Fruit fly (Drosophila melanogaster): ENCODE results near the gene CG17777.

The CG17777 gene

DNA sequence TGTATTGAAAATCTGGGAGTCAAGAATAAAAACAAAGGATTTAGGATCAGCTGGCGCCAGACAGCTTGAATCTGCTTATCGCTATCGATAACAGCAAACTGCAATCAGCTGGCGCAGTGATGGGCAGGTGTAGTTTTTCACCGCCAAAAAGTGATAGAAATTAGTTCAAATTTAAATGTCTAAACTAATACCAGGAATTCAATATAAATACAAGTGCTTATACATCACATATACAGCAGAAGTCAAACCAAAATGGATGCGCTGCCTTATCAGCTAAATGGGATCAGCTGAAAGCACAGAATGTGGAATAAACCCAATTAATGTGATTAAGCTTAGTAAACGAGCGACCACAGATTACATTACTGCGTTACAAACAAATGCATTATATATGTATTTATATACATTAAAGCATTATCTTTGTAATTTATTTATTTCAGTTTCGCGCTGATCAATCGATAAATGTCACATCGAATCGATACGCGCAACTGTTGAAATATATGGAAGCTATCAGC lies 5.8 kb upstream of the CG17777 start, which contains the start of gene pn:
TSS of gene pn (plus strand) at position 462 of the 512 bp plus-strand sequence.
- TF ChIP-seq CG7045 (GFP tag; optimal IDR thresholded peaks at IDR 0.05), result no peak
- no peak for TF ChIP-seq ovo (GFP tag; optimal IDR thresholded peaks at IDR 0.05)
- TF ChIP-seq cnc (optimal IDR thresholded peaks at IDR 0.05), result no peak
- peak; percentile 6 for TF ChIP-seq bab1 (GFP tag; optimal IDR thresholded peaks at IDR 0.05)
- peak; percentile 31 for TF ChIP-seq tj (GFP tag; optimal IDR thresholded peaks at IDR 0.05)
- TF ChIP-seq CG5204 (GFP tag; optimal IDR thresholded peaks at IDR 0.05), result no peak
- TF ChIP-seq toe (GFP tag; optimal IDR thresholded peaks at IDR 0.05), result no peak
- TF ChIP-seq cic (GFP tag; optimal IDR thresholded peaks at IDR 0.05), result peak; percentile 14
- peak; percentile 41 for TF ChIP-seq CG11617 (GFP tag; optimal IDR thresholded peaks at IDR 0.05)
- no peak for TF ChIP-seq kay (GFP tag; ENCODE audit: borderline replicate concordance)
- no peak for TF ChIP-seq Crg-1 (GFP tag; optimal IDR thresholded peaks at IDR 0.05)
- peak; percentile 33 for TF ChIP-seq Mnt (GFP tag; optimal IDR thresholded peaks at IDR 0.05)

DNA sequence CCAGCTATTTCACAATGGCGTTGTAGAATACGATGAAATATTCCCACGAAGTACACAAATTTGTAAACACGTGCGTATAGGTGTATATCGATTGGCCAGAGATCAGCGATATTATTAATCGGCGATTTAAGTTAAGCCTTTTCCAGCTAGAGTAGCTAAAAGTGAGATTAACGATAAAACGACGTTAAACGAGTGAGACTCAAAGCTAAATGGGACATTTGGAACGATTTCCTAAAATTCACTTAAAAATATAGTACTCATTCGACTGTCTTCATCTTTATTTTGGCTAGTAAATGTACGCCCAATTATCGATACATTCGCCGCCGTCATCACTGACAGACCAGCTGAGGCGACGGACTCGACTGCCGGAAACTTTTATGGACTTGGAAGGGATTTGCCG lies 2.1 kb upstream of the CG17777 start, which contains the start of the genes Nmd3 and CG17776:
TSS of gene Nmd3 (minus strand) at position 106 of the 400 bp plus-strand sequence.
TSS of gene CG17776 (plus strand) at position 163 of the 400 bp plus-strand sequence.
- peak; percentile 45 for TF ChIP-seq bab1 (GFP tag; optimal IDR thresholded peaks at IDR 0.05)
- TF ChIP-seq tj (GFP tag; optimal IDR thresholded peaks at IDR 0.05), result peak; percentile 10
- TF ChIP-seq CG11617 (GFP tag; optimal IDR thresholded peaks at IDR 0.05), result peak; percentile 5
- no peak for TF ChIP-seq Crg-1 (GFP tag; optimal IDR thresholded peaks at IDR 0.05)
- no peak for TF ChIP-seq ovo (GFP tag; optimal IDR thresholded peaks at IDR 0.05)
- TF ChIP-seq CG7045 (GFP tag; optimal IDR thresholded peaks at IDR 0.05), result no peak
- peak; percentile 13 for TF ChIP-seq cic (GFP tag; optimal IDR thresholded peaks at IDR 0.05)
- TF ChIP-seq CG33017 (tag; optimal IDR thresholded peaks at IDR 0.05), result no peak
- no peak for TF ChIP-seq toe (GFP tag; optimal IDR thresholded peaks at IDR 0.05)
- peak; percentile 24 for TF ChIP-seq CG7101 (tag; optimal IDR thresholded peaks at IDR 0.05)
- TF ChIP-seq Mnt (GFP tag; optimal IDR thresholded peaks at IDR 0.05), result peak; percentile 99

DNA sequence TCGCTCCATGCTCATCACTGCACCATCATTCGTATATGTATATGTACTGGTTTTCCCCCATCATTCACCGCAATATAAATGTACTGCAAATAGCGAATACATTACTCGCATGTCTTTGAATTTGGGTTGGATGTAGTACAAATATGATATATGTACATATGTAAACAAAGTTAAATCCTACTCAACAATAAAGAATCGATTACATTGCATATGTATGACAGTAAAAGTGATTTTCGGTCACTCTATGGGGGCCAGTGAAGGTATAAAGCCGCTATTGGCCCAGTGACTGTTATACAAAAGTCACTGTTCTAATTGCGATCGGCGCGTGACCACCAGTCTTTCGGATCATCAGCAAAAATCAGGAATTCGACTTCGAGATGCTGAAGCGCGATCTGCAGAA lies 865 bp downstream of the CG17777 start, which contains the start of gene CG3457:
TSS of gene CG3457 (plus strand) at position 301 of the 400 bp plus-strand sequence.
- TF ChIP-seq pad (GFP tag; optimal IDR thresholded peaks at IDR 0.05) (peak; percentile 15), CG14711 (tag; optimal IDR thresholded peaks at IDR 0.05) (no peak)

DNA sequence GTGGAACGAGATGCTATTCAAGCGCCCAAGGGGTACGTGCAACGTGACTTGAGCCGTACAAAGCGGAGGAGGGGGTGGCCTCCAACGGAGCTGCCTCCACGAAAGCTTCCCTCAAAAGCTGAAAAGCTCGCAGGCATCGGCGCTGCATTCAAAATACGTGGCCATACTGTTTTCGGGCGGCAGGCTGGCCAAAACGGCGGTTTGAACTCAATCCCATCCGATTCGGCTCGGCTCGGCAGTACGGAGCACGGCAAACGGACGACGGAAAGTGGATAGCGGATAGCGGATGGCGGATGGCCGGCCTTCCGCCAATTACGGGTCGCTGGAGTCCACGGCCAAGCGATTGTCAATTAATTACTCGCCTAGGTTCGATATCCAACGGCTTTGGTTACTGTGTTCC lies 2.2 kb downstream of the CG17777 start, which contains the start of gene Mct1:
TSS of gene Mct1 (plus strand) at position 301 of the 400 bp plus-strand sequence.
- TF ChIP-seq toe (GFP tag; optimal IDR thresholded peaks at IDR 0.05) (no peak), CG7101 (tag; optimal IDR thresholded peaks at IDR 0.05) (no peak), pad (GFP tag; optimal IDR thresholded peaks at IDR 0.05) (no peak), Hr96 (GFP tag; optimal IDR thresholded peaks at IDR 0.05) (no peak), CG1620 (GFP tag; optimal IDR thresholded peaks at IDR 0.05) (no peak), cic (GFP tag; optimal IDR thresholded peaks at IDR 0.05) (no peak), Clk (GFP tag; optimal IDR thresholded peaks at IDR 0.05) (no peak), Crg-1 (GFP tag; optimal IDR thresholded peaks at IDR 0.05) (no peak), tj (GFP tag; optimal IDR thresholded peaks at IDR 0.05) (no peak), kay (GFP tag; ENCODE audit: borderline replicate concordance) (no peak), ovo (GFP tag; optimal IDR thresholded peaks at IDR 0.05) (no peak), bab1 (GFP tag; optimal IDR thresholded peaks at IDR 0.05) (no peak), CG5204 (GFP tag; optimal IDR thresholded peaks at IDR 0.05) (no peak), CG33017 (tag; optimal IDR thresholded peaks at IDR 0.05) (no peak), cnc (optimal IDR thresholded peaks at IDR 0.05) (no peak), CG14711 (tag; optimal IDR thresholded peaks at IDR 0.05) (no peak)

DNA sequence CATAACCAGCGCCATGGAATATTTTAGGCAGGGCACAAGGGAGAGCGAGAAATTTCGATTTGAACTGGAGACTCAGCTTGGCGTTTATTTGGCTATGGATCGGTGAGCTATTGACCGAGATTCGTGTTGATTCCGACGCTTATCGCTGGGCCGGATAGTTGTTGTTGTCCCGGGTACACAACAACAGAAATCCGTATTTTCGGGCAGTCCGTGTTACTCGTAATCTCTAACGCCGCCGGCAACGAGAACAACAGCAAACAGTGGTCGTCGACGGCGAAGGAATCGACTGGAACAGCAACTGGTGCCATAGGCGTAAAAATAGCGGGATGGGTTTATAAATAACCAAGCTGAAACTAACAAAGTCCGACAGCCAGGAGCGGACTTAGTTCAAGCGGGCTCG lies 5.2 kb downstream of the CG17777 start:
- TF ChIP-seq bab1 (GFP tag; optimal IDR thresholded peaks at IDR 0.05) (no peak), CG11617 (GFP tag; optimal IDR thresholded peaks at IDR 0.05) (no peak), CG12768 (GFP tag; optimal IDR thresholded peaks at IDR 0.05) (no peak), cic (GFP tag; optimal IDR thresholded peaks at IDR 0.05) (no peak), CG7045 (GFP tag; optimal IDR thresholded peaks at IDR 0.05) (no peak), Crg-1 (GFP tag; optimal IDR thresholded peaks at IDR 0.05) (no peak), ovo (GFP tag; optimal IDR thresholded peaks at IDR 0.05) (no peak), toe (GFP tag; optimal IDR thresholded peaks at IDR 0.05) (no peak), cnc (optimal IDR thresholded peaks at IDR 0.05) (no peak), Hr96 (GFP tag; optimal IDR thresholded peaks at IDR 0.05) (no peak)

DNA sequence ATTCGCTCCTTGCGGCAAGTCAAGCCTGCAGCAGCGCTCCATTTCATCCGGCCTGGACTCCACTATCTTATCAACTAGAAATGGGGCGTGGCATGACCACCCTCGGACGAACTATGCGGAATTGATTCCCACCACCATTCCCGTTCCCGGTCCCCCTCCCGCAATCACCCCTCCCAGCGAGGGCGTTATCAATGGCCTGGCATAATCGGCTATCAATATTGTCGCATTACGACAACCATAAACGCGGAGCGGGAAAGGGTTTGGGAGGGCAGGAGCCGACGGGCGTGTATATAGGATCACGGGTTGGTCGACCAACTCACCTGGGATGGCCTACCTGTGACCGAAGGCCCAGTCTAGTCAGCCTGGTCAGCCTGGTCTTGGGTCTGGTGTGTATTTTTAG lies 6.5 kb downstream of the CG17777 start:
- no peak for TF ChIP-seq cnc (optimal IDR thresholded peaks at IDR 0.05)
- no peak for TF ChIP-seq CG7045 (GFP tag; optimal IDR thresholded peaks at IDR 0.05)
- TF ChIP-seq toe (GFP tag; optimal IDR thresholded peaks at IDR 0.05), result no peak
- TF ChIP-seq tj (GFP tag; optimal IDR thresholded peaks at IDR 0.05), result no peak
- TF ChIP-seq ovo (GFP tag; optimal IDR thresholded peaks at IDR 0.05), result no peak
- no peak for TF ChIP-seq pad (GFP tag; optimal IDR thresholded peaks at IDR 0.05)
- TF ChIP-seq bab1 (GFP tag; optimal IDR thresholded peaks at IDR 0.05), result no peak
- no peak for TF ChIP-seq Crg-1 (GFP tag; optimal IDR thresholded peaks at IDR 0.05)
- TF ChIP-seq CG14711 (tag; optimal IDR thresholded peaks at IDR 0.05), result no peak
- TF ChIP-seq CG12768 (GFP tag; optimal IDR thresholded peaks at IDR 0.05), result no peak
- no peak for TF ChIP-seq CG5204 (GFP tag; optimal IDR thresholded peaks at IDR 0.05)
- TF ChIP-seq CG1620 (GFP tag; optimal IDR thresholded peaks at IDR 0.05), result no peak

DNA sequence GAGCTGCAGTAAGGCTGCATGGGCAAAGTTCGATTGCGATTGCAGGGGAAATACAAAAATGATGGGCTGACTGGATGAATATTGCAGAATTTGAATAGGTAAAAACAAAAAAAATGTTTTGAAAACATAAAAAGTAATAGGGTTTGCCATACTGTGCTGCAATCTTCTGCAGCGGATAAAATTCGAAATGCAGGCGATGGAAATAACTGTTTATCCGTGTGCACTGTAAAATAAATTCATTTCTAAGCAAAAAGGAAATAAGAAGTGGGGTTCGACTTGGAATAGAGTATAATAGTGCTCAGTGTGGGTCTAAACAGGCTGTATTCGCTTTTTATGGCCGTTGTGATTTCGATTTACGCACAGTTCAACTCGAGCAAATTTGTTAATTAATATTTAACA lies 7.2 kb downstream of the CG17777 start, which contains the start of gene CG14053:
TSS of gene CG14053 (minus strand) at position 101 of the 399 bp plus-strand sequence.
- no peak for TF ChIP-seq ovo (GFP tag; optimal IDR thresholded peaks at IDR 0.05)
- TF ChIP-seq cic (GFP tag; optimal IDR thresholded peaks at IDR 0.05), result no peak
- no peak for TF ChIP-seq kay (GFP tag; ENCODE audit: borderline replicate concordance)
- no peak for TF ChIP-seq CG14711 (tag; optimal IDR thresholded peaks at IDR 0.05)
- no peak for TF ChIP-seq pad (GFP tag; optimal IDR thresholded peaks at IDR 0.05)
- TF ChIP-seq Clk (GFP tag; optimal IDR thresholded peaks at IDR 0.05), result no peak
- TF ChIP-seq CG11617 (GFP tag; optimal IDR thresholded peaks at IDR 0.05), result no peak
- no peak for TF ChIP-seq CG7101 (tag; optimal IDR thresholded peaks at IDR 0.05)
- no peak for TF ChIP-seq bab1 (GFP tag; optimal IDR thresholded peaks at IDR 0.05)
- no peak for TF ChIP-seq CG33017 (tag; optimal IDR thresholded peaks at IDR 0.05)
- no peak for TF ChIP-seq Hr96 (GFP tag; optimal IDR thresholded peaks at IDR 0.05)
- no peak for TF ChIP-seq CG7045 (GFP tag; optimal IDR thresholded peaks at IDR 0.05)
- no peak for TF ChIP-seq tj (GFP tag; optimal IDR thresholded peaks at IDR 0.05)
- TF ChIP-seq Crg-1 (GFP tag; optimal IDR thresholded peaks at IDR 0.05), result no peak
- TF ChIP-seq Mnt (GFP tag; optimal IDR thresholded peaks at IDR 0.05), result no peak
- no peak for TF ChIP-seq CG12768 (GFP tag; optimal IDR thresholded peaks at IDR 0.05)
- no peak for TF ChIP-seq toe (GFP tag; optimal IDR thresholded peaks at IDR 0.05)
